Worm (Caenorhabditis elegans): ENCODE results near the gene chil-24.

- TF ChIP-seq cnd-1 (tag; optimal IDR thresholded peaks at IDR 0.05) (no peak), lin-32 (GFP tag; optimal IDR thresholded peaks at IDR 0.05) (no peak), unc-39 (tag; optimal IDR thresholded peaks at IDR 0.05) (no peak)
These were observed 35.6 kb upstream of the chil-24 start, which contains the start of gene srg-22 for ce11 chrII:3093352-3093751.
